Fruit fly (Drosophila melanogaster): ENCODE data around the gene betaTub97EF.
A peak's percentile ranks its signal among the peaks of the same experiment; 100 is the strongest.

betaTub97EF gene

DNA sequence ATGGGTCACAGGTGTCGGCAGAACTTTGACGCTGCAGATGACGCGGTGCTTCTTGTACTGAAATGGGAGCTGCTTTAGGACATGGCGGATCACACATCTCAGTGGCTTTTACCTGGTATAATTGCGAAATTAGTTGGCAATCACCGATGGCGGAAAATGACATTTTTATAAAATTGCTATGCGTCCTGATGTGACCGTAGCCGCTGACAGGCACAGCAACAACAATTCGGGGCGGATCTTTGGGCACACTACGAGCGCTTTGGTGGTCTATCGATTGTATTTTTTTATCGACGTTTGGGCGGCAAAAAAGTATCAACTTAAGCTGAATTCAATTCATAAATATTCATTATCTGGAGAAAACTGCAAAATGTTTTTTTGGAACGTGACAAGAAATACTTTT lies 34.3 kb downstream of the betaTub97EF start, which contains the start of gene CG4951 (continued):
- TF ChIP-seq CG4282 (GFP tag; optimal IDR thresholded peaks at IDR 0.05) (no peak), gsb (GFP tag; IDR thresholded peaks at IDR 0.05) (no peak), Lhr (GFP tag; optimal IDR thresholded peaks at IDR 0.05) (no peak), Dip3 (GFP tag; optimal IDR thresholded peaks at IDR 0.05) (no peak), her (GFP tag; optimal IDR thresholded peaks at IDR 0.05) (no peak), cas (GFP tag; IDR thresholded peaks at IDR 0.05) (no peak), CG5245 (GFP tag; optimal IDR thresholded peaks at IDR 0.05) (no peak), cato (GFP tag; optimal IDR thresholded peaks at IDR 0.05; ENCODE audit: borderline replicate concordance) (no peak), br (optimal IDR thresholded peaks at IDR 0.05) (no peak), CG8281 (tag; optimal IDR thresholded peaks at IDR 0.05) (no peak), Hmx (GFP tag; optimal IDR thresholded peaks at IDR 0.05) (no peak), CG15269 (tag; optimal IDR thresholded peaks at IDR 0.05) (no peak), CG3726 (GFP tag; IDR thresholded peaks at IDR 0.05) (no peak), kah (GFP tag; optimal IDR thresholded peaks at IDR 0.05) (no peak), fd3F (GFP tag; optimal IDR thresholded peaks at IDR 0.05) (no peak), CG6854 (GFP tag; optimal IDR thresholded peaks at IDR 0.05) (no peak), CG17186 (GFP tag; optimal IDR thresholded peaks at IDR 0.05) (peak; percentile 70), Rx (GFP tag; IDR thresholded peaks at IDR 0.05) (no peak), CG8478 (optimal IDR thresholded peaks at IDR 0.05) (no peak), ems (GFP tag; optimal IDR thresholded peaks at IDR 0.05) (no peak), CG10654 (GFP tag; optimal IDR thresholded peaks at IDR 0.05) (no peak), mld (GFP tag; IDR thresholded peaks at IDR 0.05; ENCODE audit: partially characterized antibody) (0 out of 3 replicates have a peak, but pooled peaks have one; percentile 27), CG9215 (GFP tag; IDR thresholded peaks at IDR 0.05) (no peak), trem (tag; optimal IDR thresholded peaks at IDR 0.05) (peak; percentile 66), CG4424 (GFP tag; optimal IDR thresholded peaks at IDR 0.05) (no peak), Mad (GFP tag; optimal IDR thresholded peaks at IDR 0.05) (no peak), CG30431 (GFP tag; optimal IDR thresholded peaks at IDR 0.05) (no peak), CG3995 (GFP tag; optimal IDR thresholded peaks at IDR 0.05) (no peak), z (GFP tag; IDR thresholded peaks at IDR 0.05) (no peak), jumu (GFP tag; optimal IDR thresholded peaks at IDR 0.05) (no peak), CG43689 (GFP tag; IDR thresholded peaks at IDR 0.05) (no peak), CG7786 (GFP tag; optimal IDR thresholded peaks at IDR 0.05) (no peak), HHEX (GFP tag; optimal IDR thresholded peaks at IDR 0.05) (no peak), CG17829 (tag; optimal IDR thresholded peaks at IDR 0.05) (no peak), TFAM (GFP tag; optimal IDR thresholded peaks at IDR 0.05) (no peak), ranshi (GFP tag; IDR thresholded peaks at IDR 0.05) (no peak), p53 (GFP tag; optimal IDR thresholded peaks at IDR 0.05) (no peak), org-1 (GFP tag; optimal IDR thresholded peaks at IDR 0.05) (no peak), CG4617 (GFP tag; optimal IDR thresholded peaks at IDR 0.05; ENCODE audit: borderline replicate concordance) (no peak), CG10959 (GFP tag; IDR thresholded peaks at IDR 0.05) (no peak), CG17612 (GFP tag; IDR thresholded peaks at IDR 0.05) (no peak), Hsf (GFP tag; optimal IDR thresholded peaks at IDR 0.05) (no peak), CG18262 (tag; optimal IDR thresholded peaks at IDR 0.05) (no peak), shn (GFP tag; optimal IDR thresholded peaks at IDR 0.05) (no peak), CG15011 (GFP tag; optimal IDR thresholded peaks at IDR 0.05) (no peak), Dp (GFP tag; optimal IDR thresholded peaks at IDR 0.05) (peak; percentile 96), eyg (GFP tag; optimal IDR thresholded peaks at IDR 0.05) (no peak), Fer3 (tag; optimal IDR thresholded peaks at IDR 0.05) (no peak), CG2889 (GFP tag; IDR thresholded peaks at IDR 0.05) (no peak), bbx (GFP tag; IDR thresholded peaks at IDR 0.05; ENCODE audit: partially characterized antibody) (peak; percentile 63; the same call in 1 of the 2 replicates), lab (GFP tag; optimal IDR thresholded peaks at IDR 0.05) (no peak), peb (GFP tag; IDR thresholded peaks at IDR 0.05) (no peak), Awh (GFP tag; IDR thresholded peaks at IDR 0.05) (no peak)
